Fruit fly (Drosophila melanogaster) whole organism, pupa: Measurements from ENCODE around the gene fy.

Experiments
- CG10348 ChIP-seq: fragments of 200-800 bp; sonication (Bioruptor generic); IDR thresholded peaks from 2 replicates; pipeline ENCODE4 v1.3.6; 2022; ENCODE audit warnings: missing biosample characterization, missing genetic modification characterization
- CG12605 ChIP-seq: fragments of 200-800 bp; sonication (Bioruptor generic); IDR thresholded peaks from 2 replicates; pipeline ENCODE4 v1.3.6; 2022; ENCODE audit warnings: missing biosample characterization, missing genetic modification characterization
- CG13204 ChIP-seq: fragments of 200-800 bp; sonication (Bioruptor generic); optimal IDR thresholded peaks from 2 replicates; lab custom pipeline; 2018; ENCODE audit warnings: missing biosample characterization, mild to moderate bottlenecking, missing genetic modification characterization, moderate library complexity
- CG14655 ChIP-seq: fragments of 200-800 bp; sonication (Bioruptor generic); optimal IDR thresholded peaks from 3 replicates; lab custom pipeline; 2017; ENCODE audit warnings: mild to moderate bottlenecking, missing biosample characterization, missing genetic modification reagents, missing genetic modification characterization
- CG15710 ChIP-seq: fragments of 200-800 bp; sonication (Bioruptor generic); optimal IDR thresholded peaks from 2 replicates; lab custom pipeline; 2018; ENCODE audit warnings: missing biosample characterization, mild to moderate bottlenecking, missing genetic modification characterization, moderate library complexity
- CG17806 ChIP-seq: fragments of 200-800 bp; sonication (Bioruptor generic); optimal IDR thresholded peaks from 2 replicates; lab custom pipeline; 2018; ENCODE audit warnings: missing biosample characterization, mild to moderate bottlenecking, missing genetic modification characterization, moderate library complexity
- CG32121 ChIP-seq: fragments of 200-800 bp; sonication (Bioruptor generic); IDR thresholded peaks from 2 replicates; pipeline ENCODE4 v1.3.6; 2022; ENCODE audit warnings: missing biosample characterization, missing genetic modification characterization
- CG34367 ChIP-seq: fragments of 200-800 bp; sonication (Bioruptor generic); optimal IDR thresholded peaks from 2 replicates; lab custom pipeline; 2018; ENCODE audit warnings: missing biosample characterization, mild to moderate bottlenecking, missing genetic modification characterization
- CG4496 ChIP-seq: fragments of 200-800 bp; sonication (Bioruptor generic); IDR thresholded peaks from 3 replicates; pipeline ENCODE4 v1.3.6; 2022; ENCODE audit warnings: missing biosample characterization, missing genetic modification characterization
- CG8159 ChIP-seq: fragments of 200-800 bp; sonication (Bioruptor generic); optimal IDR thresholded peaks from 3 replicates; lab custom pipeline; 2018; ENCODE audit warnings: missing biosample characterization, mild to moderate bottlenecking, missing genetic modification characterization, moderate library complexity
- CG8301 ChIP-seq: fragments of 200-800 bp; sonication (Bioruptor generic); optimal IDR thresholded peaks from 2 replicates; lab custom pipeline; 2018; ENCODE audit warnings: missing biosample characterization, mild to moderate bottlenecking, missing genetic modification characterization
- CG9948 ChIP-seq: fragments of 200-800 bp; sonication (Bioruptor generic); optimal IDR thresholded peaks from 2 replicates; lab custom pipeline; 2018; ENCODE audit warnings: missing biosample characterization, mild to moderate bottlenecking, missing genetic modification characterization, moderate library complexity
- D1 ChIP-seq: fragments of 200-800 bp; sonication (Bioruptor generic); optimal IDR thresholded peaks from 2 replicates; lab custom pipeline; 2018; ENCODE audit warnings: missing biosample characterization, mild to moderate bottlenecking, missing genetic modification characterization, moderate library complexity
- EcR ChIP-seq: fragments of 200-800 bp; sonication (Bioruptor generic); optimal IDR thresholded peaks from 3 replicates; lab custom pipeline; 2019; ENCODE audit warnings: missing biosample characterization, missing genetic modification characterization, mild to moderate bottlenecking, moderate library complexity, missing genetic modification reagents
- Ets98B ChIP-seq: fragments of 200-800 bp; sonication (Bioruptor generic); IDR thresholded peaks from 2 replicates; pipeline ENCODE4 v1.3.6; 2022; ENCODE audit warnings: missing biosample characterization, missing genetic modification characterization
- Pif1A ChIP-seq: fragments of 200-800 bp; sonication (Bioruptor generic); optimal IDR thresholded peaks from 3 replicates; lab custom pipeline; 2016; ENCODE audit warnings: missing biosample characterization, missing genetic modification characterization
- Pif1B ChIP-seq: fragments of 200-800 bp; sonication (Bioruptor generic); optimal IDR thresholded peaks from 3 replicates; lab custom pipeline; 2016; ENCODE audit warnings: missing biosample characterization, missing genetic modification characterization
- Snoo ChIP-seq: fragments of 200-800 bp; sonication (Bioruptor generic); optimal IDR thresholded peaks from 3 replicates; lab custom pipeline; 2017; ENCODE audit warnings: missing biosample characterization, mild to moderate bottlenecking, missing genetic modification characterization, inconsistent platforms
- fd96Ca ChIP-seq: fragments of 200-800 bp; sonication (Bioruptor generic); IDR thresholded peaks from 3 replicates; pipeline ENCODE4 v1.3.6; 2022; ENCODE audit warnings: missing biosample characterization, missing genetic modification characterization
- gl ChIP-seq: fragments of 200-800 bp; sonication (Bioruptor generic); optimal IDR thresholded peaks from 2 replicates; lab custom pipeline; 2018; ENCODE audit warnings: missing biosample characterization, mild to moderate bottlenecking, missing genetic modification characterization
- rn ChIP-seq: fragments of 200-800 bp; sonication (Bioruptor generic); IDR thresholded peaks from 2 replicates; pipeline ENCODE4 v1.3.6; 2022; ENCODE audit warnings: missing biosample characterization, missing genetic modification characterization

Gene fy

dm6 chr2L:8402928-8403285, at the start of gene fy:
Gene fy, minus strand, starts transcription at chr2L:8403280.
- no peak for TF ChIP-seq CG8301 (tag; lab: Kevin White, UChicago)
- TF ChIP-seq CG4496 (GFP tag; lab: Robert Waterston, UW): no peak
- no peak for TF ChIP-seq Ets98B
- no peak for TF ChIP-seq CG15710 (tag; lab: Kevin White, UChicago)
- TF ChIP-seq gl: no peak
- TF ChIP-seq Pif1B (GFP tag; lab: Kevin White, UChicago): no peak
- no peak for TF ChIP-seq CG9948 (tag; lab: Kevin White, UChicago)
- TF ChIP-seq D1 (tag; lab: Kevin White, UChicago): no peak
- no peak for TF ChIP-seq CG14655 (GFP tag; lab: Kevin White, UChicago)
- no peak for TF ChIP-seq Snoo (tag; lab: Kevin White, UChicago)
- TF ChIP-seq CG17806: no peak
- TF ChIP-seq CG32121: no peak
- no peak for TF ChIP-seq Pif1A (GFP tag; lab: Kevin White, UChicago)
- TF ChIP-seq EcR: no peak
- no peak for TF ChIP-seq CG12605
- TF ChIP-seq CG13204 (GFP tag; lab: Kevin White, UChicago): no peak

dm6 chr2L:8451497-8451896, 48.4 kb upstream of the fy start:
- no peak for TF ChIP-seq CG34367
- TF ChIP-seq EcR: no peak
- no peak for TF ChIP-seq CG9948 (tag; lab: Kevin White, UChicago)
- no peak for TF ChIP-seq fd96Ca (GFP tag; lab: Robert Waterston, UW)
- no peak for TF ChIP-seq CG13204 (GFP tag; lab: Kevin White, UChicago)
- TF ChIP-seq CG17806: no peak
- no peak for TF ChIP-seq gl
- no peak for TF ChIP-seq CG12605
- no peak for TF ChIP-seq Pif1B (GFP tag; lab: Kevin White, UChicago)
- no peak for TF ChIP-seq CG10348 (GFP tag; lab: Robert Waterston, UW)
- TF ChIP-seq Pif1A (GFP tag; lab: Kevin White, UChicago): no peak
- TF ChIP-seq CG15710 (tag; lab: Kevin White, UChicago): no peak
- no peak for TF ChIP-seq CG8301 (tag; lab: Kevin White, UChicago)
- TF ChIP-seq CG4496 (GFP tag; lab: Robert Waterston, UW): no peak

dm6 chr2L:8449358-8449757, 46.3 kb upstream of the fy start, which contains the start of gene Aasdh:
Gene Aasdh, minus strand, starts transcription at chr2L:8449576.
- TF ChIP-seq gl (no peak), CG32121 (no peak), CG15710 (tag; lab: Kevin White, UChicago) (no peak), CG8159 (tag; lab: Kevin White, UChicago) (no peak), CG14655 (GFP tag; lab: Kevin White, UChicago) (no peak), CG4496 (GFP tag; lab: Robert Waterston, UW) (no peak), Ets98B (no peak), rn (GFP tag; lab: Robert Waterston, UW) (no peak), Snoo (tag; lab: Kevin White, UChicago) (no peak), Pif1A (GFP tag; lab: Kevin White, UChicago) (no peak), CG12605 (no peak), CG13204 (GFP tag; lab: Kevin White, UChicago) (no peak), CG34367 (no peak)

dm6 chr2L:8442147-8442546, 39.1 kb upstream of the fy start, which contains the start of gene CG31897:
Gene CG31897, plus strand, starts transcription at chr2L:8442447.
- TF ChIP-seq rn (GFP tag; lab: Robert Waterston, UW) (no peak), CG32121 (no peak), CG34367 (no peak)

- TF ChIP-seq CG17806 (no peak), EcR (no peak), CG10348 (GFP tag; lab: Robert Waterston, UW) (no peak), CG13204 (GFP tag; lab: Kevin White, UChicago) (no peak), Snoo (tag; lab: Kevin White, UChicago) (no peak), D1 (tag; lab: Kevin White, UChicago) (no peak), CG34367 (no peak), CG4496 (GFP tag; lab: Robert Waterston, UW) (no peak), rn (GFP tag; lab: Robert Waterston, UW) (no peak), CG15710 (tag; lab: Kevin White, UChicago) (no peak), CG14655 (GFP tag; lab: Kevin White, UChicago) (no peak), Pif1A (GFP tag; lab: Kevin White, UChicago) (no peak), Pif1B (GFP tag; lab: Kevin White, UChicago) (no peak), CG8301 (tag; lab: Kevin White, UChicago) (no peak), CG12605 (no peak), Ets98B (no peak), fd96Ca (GFP tag; lab: Robert Waterston, UW) (no peak), CG32121 (no peak), gl (no peak)
Observed at dm6 chr2L:8438052-8438451, 35.0 kb upstream of the fy start, which contains the start of gene mus201. Gene mus201, plus strand, starts transcription at chr2L:8438169.

- TF ChIP-seq CG12605: no peak
- TF ChIP-seq CG13204 (GFP tag; lab: Kevin White, UChicago): no peak
- no peak for TF ChIP-seq EcR
- no peak for TF ChIP-seq Pif1A (GFP tag; lab: Kevin White, UChicago)
- TF ChIP-seq rn (GFP tag; lab: Robert Waterston, UW): no peak
- no peak for TF ChIP-seq CG10348 (GFP tag; lab: Robert Waterston, UW)
- TF ChIP-seq Snoo (tag; lab: Kevin White, UChicago): no peak
Observed at dm6 chr2L:8437176-8437575, 34.1 kb upstream of the fy start, which contains the start of the genes D12 and Chrac-14. Gene D12, minus strand, starts transcription at chr2L:8437365. Gene Chrac-14, plus strand, starts transcription at chr2L:8437405.

dm6 chr2L:8433512-8433911, 30.4 kb upstream of the fy start, which contains the start of gene grk:
Gene grk, minus strand, starts transcription at chr2L:8433598.
- TF ChIP-seq CG12605 (no peak), CG9948 (tag; lab: Kevin White, UChicago) (no peak), gl (no peak), CG34367 (no peak), CG15710 (tag; lab: Kevin White, UChicago) (no peak), CG8159 (tag; lab: Kevin White, UChicago) (no peak), CG13204 (GFP tag; lab: Kevin White, UChicago) (no peak), D1 (tag; lab: Kevin White, UChicago) (no peak), CG17806 (no peak), CG8301 (tag; lab: Kevin White, UChicago) (no peak), Pif1A (GFP tag; lab: Kevin White, UChicago) (no peak), rn (GFP tag; lab: Robert Waterston, UW) (no peak), CG32121 (no peak), EcR (no peak), Snoo (tag; lab: Kevin White, UChicago) (no peak), CG4496 (GFP tag; lab: Robert Waterston, UW) (no peak)
